Fruit fly (Drosophila melanogaster): ENCODE data around the gene Nepl7.
A peak's percentile ranks its signal among the peaks of the same experiment; 100 is the strongest.

Gene Nepl7

dm6 chr2L:12694823-12695420 is 25.4 kb upstream of the Nepl7 start, which contains the start of the genes IFT43 and PICK1:
TSS of gene IFT43 (minus strand) at chr2L:12694988.
TSS of gene PICK1 (plus strand) at chr2L:12695033.
- TF ChIP-seq CG12768 (GFP tag; optimal IDR thresholded peaks at IDR 0.05) = no peak
- no peak for TF ChIP-seq tj (GFP tag; optimal IDR thresholded peaks at IDR 0.05)
- TF ChIP-seq Crg-1 (GFP tag; optimal IDR thresholded peaks at IDR 0.05) = no peak
- TF ChIP-seq kay (GFP tag; ENCODE audit: borderline replicate concordance) = no peak
- TF ChIP-seq CG7101 (tag; optimal IDR thresholded peaks at IDR 0.05) = no peak
- no peak for TF ChIP-seq Mnt (GFP tag; optimal IDR thresholded peaks at IDR 0.05)
- TF ChIP-seq CG33017 (tag; optimal IDR thresholded peaks at IDR 0.05) = no peak
- no peak for TF ChIP-seq bab1 (GFP tag; optimal IDR thresholded peaks at IDR 0.05)
- TF ChIP-seq toe (GFP tag; optimal IDR thresholded peaks at IDR 0.05) = no peak
- no peak for TF ChIP-seq CG5204 (GFP tag; optimal IDR thresholded peaks at IDR 0.05)
- no peak for TF ChIP-seq CG14711 (tag; optimal IDR thresholded peaks at IDR 0.05)
- TF ChIP-seq Hr96 (GFP tag; optimal IDR thresholded peaks at IDR 0.05) = no peak
- no peak for TF ChIP-seq cic (GFP tag; optimal IDR thresholded peaks at IDR 0.05)

- no peak for TF ChIP-seq Crg-1 (GFP tag; optimal IDR thresholded peaks at IDR 0.05)
- no peak for TF ChIP-seq pad (GFP tag; optimal IDR thresholded peaks at IDR 0.05)
- peak in 1 of 2 experiments; percentile 58 for TF ChIP-seq cnc (optimal IDR thresholded peaks at IDR 0.05)
- TF ChIP-seq Mnt (GFP tag; optimal IDR thresholded peaks at IDR 0.05) = peak; percentile 75
- no peak for TF ChIP-seq kay (GFP tag; ENCODE audit: borderline replicate concordance)
These were observed 23.0 kb upstream of the Nepl7 start, which contains the start of the genes CCT4 and CG6153 for dm6 chr2L:12692343-12693079. TSS of gene CCT4 (minus strand) at chr2L:12692934. TSS of gene CG6153 (plus strand) at chr2L:12692993.

- no peak for TF ChIP-seq CG7101 (tag; optimal IDR thresholded peaks at IDR 0.05)
- TF ChIP-seq CG14711 (tag; optimal IDR thresholded peaks at IDR 0.05) = no peak
- no peak for TF ChIP-seq CG12768 (GFP tag; optimal IDR thresholded peaks at IDR 0.05)
- TF ChIP-seq Hr96 (GFP tag; optimal IDR thresholded peaks at IDR 0.05) = no peak
- no peak for TF ChIP-seq bab1 (GFP tag; optimal IDR thresholded peaks at IDR 0.05)
These were observed 19.8 kb upstream of the Nepl7 start for dm6 chr2L:12689281-12689765.

dm6 chr2L:12686811-12687210 is 17.3 kb upstream of the Nepl7 start:
- no peak for TF ChIP-seq bab1 (GFP tag; optimal IDR thresholded peaks at IDR 0.05)

- no peak for TF ChIP-seq CG5204 (GFP tag; optimal IDR thresholded peaks at IDR 0.05)
- no peak for TF ChIP-seq cic (GFP tag; optimal IDR thresholded peaks at IDR 0.05)
- TF ChIP-seq Mnt (GFP tag; optimal IDR thresholded peaks at IDR 0.05) = no peak
- no peak for TF ChIP-seq CG33017 (tag; optimal IDR thresholded peaks at IDR 0.05)
- no peak for TF ChIP-seq CG7101 (tag; optimal IDR thresholded peaks at IDR 0.05)
- no peak for TF ChIP-seq Clk (GFP tag; optimal IDR thresholded peaks at IDR 0.05)
- no peak for TF ChIP-seq CG12768 (GFP tag; optimal IDR thresholded peaks at IDR 0.05)
These were observed 12.3 kb upstream of the Nepl7 start for dm6 chr2L:12681603-12682368.

dm6 chr2L:12679310-12679709 is 9.8 kb upstream of the Nepl7 start:
- TF ChIP-seq pad (GFP tag; optimal IDR thresholded peaks at IDR 0.05) = no peak
- no peak for TF ChIP-seq Clk (GFP tag; optimal IDR thresholded peaks at IDR 0.05)
- TF ChIP-seq Hr96 (GFP tag; optimal IDR thresholded peaks at IDR 0.05) = no peak
- no peak for TF ChIP-seq ovo (GFP tag; optimal IDR thresholded peaks at IDR 0.05)
- no peak for TF ChIP-seq CG33017 (tag; optimal IDR thresholded peaks at IDR 0.05)
- TF ChIP-seq Crg-1 (GFP tag; optimal IDR thresholded peaks at IDR 0.05) = no peak
- TF ChIP-seq CG5204 (GFP tag; optimal IDR thresholded peaks at IDR 0.05) = no peak
- no peak for TF ChIP-seq CG12768 (GFP tag; optimal IDR thresholded peaks at IDR 0.05)
- TF ChIP-seq kay (GFP tag; ENCODE audit: borderline replicate concordance) = no peak

dm6 chr2L:12678286-12678685 is 8.8 kb upstream of the Nepl7 start:
- TF ChIP-seq pad (GFP tag; optimal IDR thresholded peaks at IDR 0.05) = peak; percentile 84
- no peak for TF ChIP-seq cic (GFP tag; optimal IDR thresholded peaks at IDR 0.05)

dm6 chr2L:12674365-12674764 is 4.9 kb upstream of the Nepl7 start:
- TF ChIP-seq CG1620 (GFP tag; optimal IDR thresholded peaks at IDR 0.05) (no peak), CG12768 (GFP tag; optimal IDR thresholded peaks at IDR 0.05) (no peak), bab1 (GFP tag; optimal IDR thresholded peaks at IDR 0.05) (no peak), CG14711 (tag; optimal IDR thresholded peaks at IDR 0.05) (no peak), Mnt (GFP tag; optimal IDR thresholded peaks at IDR 0.05) (no peak), CG33017 (tag; optimal IDR thresholded peaks at IDR 0.05) (no peak), Clk (GFP tag; optimal IDR thresholded peaks at IDR 0.05) (no peak)
